Worm (Caenorhabditis elegans): Measurements from ENCODE around the gene ZK105.8.
A peak's percentile ranks its signal among the peaks of the same experiment; 100 is the strongest.

Gene ZK105.8

DNA sequence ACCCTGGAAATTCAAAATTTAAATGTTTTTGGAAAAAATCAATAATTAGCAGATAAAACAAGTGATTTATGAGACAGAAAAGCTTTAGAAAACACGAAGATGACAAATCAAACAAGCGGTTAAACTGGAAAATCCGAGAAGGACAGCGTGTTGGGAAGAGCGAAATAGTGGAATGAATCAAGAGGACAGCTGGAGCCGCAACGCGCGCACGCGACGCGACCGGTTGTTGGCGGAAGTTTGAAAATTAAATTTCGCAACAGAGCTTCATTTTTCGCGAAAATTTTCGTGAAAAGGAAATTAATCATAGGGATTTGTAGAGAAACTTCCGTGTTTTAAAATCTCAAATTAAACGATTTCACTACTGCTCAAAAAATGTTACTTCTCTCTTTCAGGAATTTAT lies 10.6 kb downstream of the ZK105.8 start, which contains the start of gene clic-1 (continued):
- peak; percentile 35 to 85 (median 62) for TF ChIP-seq ceh-82 (tag; optimal IDR thresholded peaks at IDR 0.05)
- no peak for TF ChIP-seq unc-30 (tag; optimal IDR thresholded peaks at IDR 0.05)
- TF ChIP-seq lir-3 (tag; optimal IDR thresholded peaks at IDR 0.05; ENCODE audit: poor library complexity), result peak; percentile 18
- peak; percentile 60 for TF ChIP-seq blmp-1 (tag; optimal IDR thresholded peaks at IDR 0.05)
- no peak for TF ChIP-seq C04F5.9 (tag; optimal IDR thresholded peaks at IDR 0.05)
- TF ChIP-seq snu-23 (GFP tag; optimal IDR thresholded peaks at IDR 0.05), result peak; percentile 74
- peak; percentile 4 for TF ChIP-seq nhr-11 (tag; optimal IDR thresholded peaks at IDR 0.05)
- peak; percentile 80 for TF ChIP-seq nhr-85 (tag)
- peak; percentile 78 for TF ChIP-seq nhr-71 (tag; optimal IDR thresholded peaks at IDR 0.05)
- TF ChIP-seq nhr-12 (tag; optimal IDR thresholded peaks at IDR 0.05), result no peak
- no peak for TF ChIP-seq nhr-84 (tag; optimal IDR thresholded peaks at IDR 0.05)
- TF ChIP-seq egl-13 (tag; optimal IDR thresholded peaks at IDR 0.05), result no peak
- TF ChIP-seq nhr-19 (GFP tag; conservative IDR thresholded peaks at IDR 0.05), result peak; percentile 42
- TF ChIP-seq ceh-88 (GFP tag; IDR thresholded peaks at IDR 0.05), result no peak
- no peak for TF ChIP-seq nhr-237 (tag; optimal IDR thresholded peaks at IDR 0.05)
- TF ChIP-seq aha-1 (tag; optimal IDR thresholded peaks at IDR 0.05), result no peak
- peak; percentile 3 for TF ChIP-seq fkh-10 (GFP tag; optimal IDR thresholded peaks at IDR 0.05)
- peak; percentile 2 for TF ChIP-seq aly-2 (tag; optimal IDR thresholded peaks at IDR 0.05)
- TF ChIP-seq sup-37 (GFP tag; optimal IDR thresholded peaks at IDR 0.05), result no peak
- peak; percentile 26 for TF ChIP-seq irx-1 (tag; optimal IDR thresholded peaks at IDR 0.05)
- no peak for TF ChIP-seq ceh-90 (tag; optimal IDR thresholded peaks at IDR 0.05)
- TF ChIP-seq ets-5 (GFP tag; IDR thresholded peaks at IDR 0.05), result no peak
- no peak for TF ChIP-seq hlh-17 (GFP tag; optimal IDR thresholded peaks at IDR 0.05; ENCODE audit: borderline replicate concordance)
- TF ChIP-seq elt-2 (tag; optimal IDR thresholded peaks at IDR 0.05), result no peak
- no peak for TF ChIP-seq unc-62 (GFP tag; optimal IDR thresholded peaks at IDR 0.05)
- TF ChIP-seq C34B4.2 (tag; optimal IDR thresholded peaks at IDR 0.05), result no peak
- no peak for TF ChIP-seq nhr-90 (tag; optimal IDR thresholded peaks at IDR 0.05; ENCODE audit: poor library complexity)
- no peak for TF ChIP-seq pax-3 (tag; optimal IDR thresholded peaks at IDR 0.05)
- TF ChIP-seq unc-98 (GFP tag; IDR thresholded peaks at IDR 0.05), result no peak
- no peak for TF ChIP-seq mef-2 (tag; optimal IDR thresholded peaks at IDR 0.05)
- TF ChIP-seq nhr-77 (tag; optimal IDR thresholded peaks at IDR 0.05), result no peak
- peak; percentile 92 to 95 (median 93) for TF ChIP-seq dpl-1 (GFP tag; optimal IDR thresholded peaks at IDR 0.05)
- TF ChIP-seq swsn-7 (tag; optimal IDR thresholded peaks at IDR 0.05), result peak; percentile 62
- TF ChIP-seq pag-3 (tag; optimal IDR thresholded peaks at IDR 0.05; ENCODE audit: borderline replicate concordance, insufficient read depth), result no peak
- TF ChIP-seq unc-86 (tag; optimal IDR thresholded peaks at IDR 0.05), result peak; percentile 58

DNA sequence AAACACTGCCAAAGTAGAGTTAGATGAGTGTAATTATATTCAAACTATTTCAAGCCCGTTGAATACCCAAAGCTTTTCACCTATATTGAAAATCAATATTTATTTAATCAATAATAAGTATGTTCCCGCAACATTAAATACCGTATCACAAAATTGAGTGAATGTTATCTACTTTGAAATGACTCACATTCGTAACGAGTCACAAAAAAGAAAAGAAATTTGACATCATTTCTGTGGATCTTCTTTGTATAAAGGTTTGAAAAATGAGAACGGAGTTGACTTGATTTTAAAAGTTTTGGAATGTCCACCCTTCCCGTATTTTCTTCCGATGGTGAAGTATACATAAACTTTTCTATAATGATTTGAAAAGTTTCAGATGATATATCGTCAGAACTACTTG lies 11.0 kb downstream of the ZK105.8 start, which contains the start of gene srr-10:
Gene srr-10, plus strand, starts transcription at position 301 of the 400 bp plus-strand sequence.
- TF ChIP-seq efl-1 (optimal IDR thresholded peaks at IDR 0.05), result no peak
- TF ChIP-seq efl-1 (GFP tag; optimal IDR thresholded peaks at IDR 0.05 in 1 of 2), result peak in 1 of 2 experiments; percentile 34
- no peak for TF ChIP-seq xbp-1 (tag; optimal IDR thresholded peaks at IDR 0.05)
- no peak for TF ChIP-seq unc-62 (GFP tag; optimal IDR thresholded peaks at IDR 0.05)

DNA sequence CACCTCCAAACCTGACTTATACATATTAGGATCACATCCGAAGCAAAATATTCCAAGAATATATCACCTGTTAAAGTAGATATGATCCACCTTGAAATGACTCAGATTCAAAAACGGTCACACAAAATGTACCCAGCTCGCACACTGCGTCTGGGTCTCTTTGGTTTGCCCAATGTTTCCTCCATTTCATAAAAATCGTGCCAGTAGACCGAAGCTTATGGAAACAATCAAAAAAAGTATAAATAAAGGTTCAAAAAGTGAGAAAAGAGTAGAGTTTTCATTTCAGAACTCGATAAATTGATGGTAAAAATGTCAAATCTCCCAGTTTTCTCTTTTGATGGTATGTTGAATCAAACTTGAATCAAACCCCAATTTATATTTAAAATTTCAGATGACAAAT lies 13.4 kb downstream of the ZK105.8 start, which contains the start of gene srr-9:
Gene srr-9, plus strand, starts transcription at position 301 of the 400 bp plus-strand sequence.
- TF ChIP-seq ceh-8 (GFP tag; optimal IDR thresholded peaks at IDR 0.05) (no peak), efl-3 (GFP tag; optimal IDR thresholded peaks at IDR 0.05) (no peak), lir-3 (tag; optimal IDR thresholded peaks at IDR 0.05; ENCODE audit: poor library complexity) (no peak)

All from whole organism, L1 larva.